Fruit fly (Drosophila melanogaster) whole organism, embryonic: ENCODE measurements around the gene CG7164.

ENCODE experiments used
- Adf1 ChIP-seq: fragments of 200-800 bp; sonication (Bioruptor generic); IDR thresholded peaks from 2 replicates; pipeline ENCODE4 v1.3.6; 2022; ENCODE audit warnings: missing biosample characterization, missing genetic modification characterization
- Antp ChIP-seq: fragments of 200-800 bp; sonication (Bioruptor generic); optimal IDR thresholded peaks from 3 replicates; lab custom pipeline; 2016; ENCODE audit warnings: missing biosample characterization, missing genetic modification characterization
- CG10274 ChIP-seq: fragments of 200-800 bp; sonication (Bioruptor generic); optimal IDR thresholded peaks from 3 replicates; lab custom pipeline; 2017; ENCODE audit warnings: missing biosample characterization, mild to moderate bottlenecking, missing genetic modification characterization
- CG10431 ChIP-seq: fragments of 200-800 bp; sonication (Bioruptor generic); optimal IDR thresholded peaks from 3 replicates; lab custom pipeline; 2018; ENCODE audit warnings: missing biosample characterization, mild to moderate bottlenecking, missing genetic modification characterization
- CG10979 ChIP-seq: fragments of 200-800 bp; sonication (Bioruptor generic); optimal IDR thresholded peaks from 2 replicates; lab custom pipeline; 2018; ENCODE audit warnings: missing biosample characterization, mild to moderate bottlenecking, missing genetic modification characterization, moderate library complexity
- CG11695 ChIP-seq: fragments of 200-800 bp; sonication (Bioruptor generic); IDR thresholded peaks from 3 replicates; pipeline ENCODE4 v1.3.6; 2022; ENCODE audit warnings: missing biosample characterization, missing genetic modification characterization
- CG15073 ChIP-seq: fragments of 200-800 bp; sonication (Bioruptor generic); optimal IDR thresholded peaks from 2 replicates; lab custom pipeline; 2016; ENCODE audit warnings: missing biosample characterization, missing genetic modification characterization
- CG15514 ChIP-seq: fragments of 200-800 bp; sonication (Bioruptor generic); optimal IDR thresholded peaks from 3 replicates; lab custom pipeline; 2017; ENCODE audit warnings: missing biosample characterization, missing genetic modification characterization, mild to moderate bottlenecking, moderate library complexity, missing genetic modification reagents
- CG16815 ChIP-seq: fragments of 200-800 bp; sonication (Bioruptor generic); optimal IDR thresholded peaks from 3 replicates; lab custom pipeline; 2017; ENCODE audit warnings: missing biosample characterization, mild to moderate bottlenecking, missing genetic modification characterization
- CG16863 ChIP-seq: fragments of 200-800 bp; sonication (Bioruptor generic); optimal IDR thresholded peaks from 3 replicates; lab custom pipeline; 2016; ENCODE audit warnings: missing biosample characterization, missing genetic modification characterization
- CG2889 ChIP-seq: fragments of 200-800 bp; sonication (Bioruptor generic); IDR thresholded peaks from 3 replicates; pipeline ENCODE4 v1.3.6; 2022; ENCODE audit warnings: missing biosample characterization, missing genetic modification characterization
- CG3163 ChIP-seq: fragments of 200-800 bp; sonication (Bioruptor generic); optimal IDR thresholded peaks from 3 replicates; lab custom pipeline; 2016; ENCODE audit warnings: missing biosample characterization, missing genetic modification characterization
- CG3281 ChIP-seq: fragments of 200-800 bp; sonication (Bioruptor generic); optimal IDR thresholded peaks from 3 replicates; lab custom pipeline; 2017; ENCODE audit warnings: missing biosample characterization, mild to moderate bottlenecking, missing genetic modification characterization
- CG3838 ChIP-seq: fragments of 200-800 bp; sonication (Bioruptor generic); optimal IDR thresholded peaks from 3 replicates; lab custom pipeline; 2016; ENCODE audit warnings: missing biosample characterization, missing genetic modification characterization
- CG4282 ChIP-seq: fragments of 200-800 bp; sonication (Bioruptor generic); optimal IDR thresholded peaks from 2 replicates; lab custom pipeline; 2016; ENCODE audit warnings: missing biosample characterization, missing genetic modification characterization
- CG4424 ChIP-seq: fragments of 200-800 bp; sonication (Bioruptor generic); optimal IDR thresholded peaks from 3 replicates; lab custom pipeline; 2016; ENCODE audit warnings: missing biosample characterization, missing genetic modification characterization
- CG5180 ChIP-seq: fragments of 200-800 bp; sonication (Bioruptor generic); optimal IDR thresholded peaks from 3 replicates; lab custom pipeline; 2017; ENCODE audit warnings: missing biosample characterization, missing genetic modification characterization, mild to moderate bottlenecking, moderate library complexity, missing genetic modification reagents
- CG6654 ChIP-seq: fragments of 200-800 bp; sonication (Bioruptor generic); optimal IDR thresholded peaks from 2 replicates; lab custom pipeline; 2017; ENCODE audit warnings: missing biosample characterization, mild to moderate bottlenecking, missing genetic modification characterization
- CG6854 ChIP-seq: fragments of 200-800 bp; sonication (Bioruptor generic); optimal IDR thresholded peaks from 3 replicates; lab custom pipeline; 2017; ENCODE audit warnings: missing biosample characterization, mild to moderate bottlenecking, missing genetic modification characterization
- CG7839 ChIP-seq: fragments of 200-800 bp; sonication (Bioruptor generic); optimal IDR thresholded peaks from 3 replicates; lab custom pipeline; 2018; ENCODE audit warnings: missing biosample characterization, mild to moderate bottlenecking, missing genetic modification characterization, moderate library complexity
- CG8924 ChIP-seq: fragments of 200-800 bp; optimal IDR thresholded peaks from 3 replicates; lab custom pipeline; 2019; ENCODE audit warnings: missing biosample characterization, mild to moderate bottlenecking, missing genetic modification characterization, moderate library complexity
- CG9609 ChIP-seq: fragments of 200-800 bp; sonication (Bioruptor generic); optimal IDR thresholded peaks from 3 replicates; lab custom pipeline; 2016; ENCODE audit warnings: missing biosample characterization, missing genetic modification characterization
- Drgx ChIP-seq: fragments of 200-800 bp; sonication (Bioruptor generic); IDR thresholded peaks from 2 replicates; pipeline ENCODE4 v1.3.6; 2022; ENCODE audit warnings: missing biosample characterization, missing genetic modification characterization
- Fer3 ChIP-seq: fragments of 200-800 bp; sonication (Bioruptor generic); optimal IDR thresholded peaks from 2 replicates; lab custom pipeline; 2018; ENCODE audit warnings: missing biosample characterization, mild to moderate bottlenecking, missing genetic modification characterization, moderate library complexity
- HLH4C ChIP-seq: fragments of 200-800 bp; sonication (Bioruptor generic); IDR thresholded peaks from 3 replicates; pipeline ENCODE4 v1.3.6; 2022; ENCODE audit warnings: missing biosample characterization, missing genetic modification characterization; ENCODE audit not compliant: partially characterized antibody
- MESR4 ChIP-seq: fragments of 200-800 bp; sonication (Bioruptor generic); optimal IDR thresholded peaks from 2 replicates; lab custom pipeline; 2018; ENCODE audit warnings: missing biosample characterization, mild to moderate bottlenecking, missing genetic modification characterization, moderate library complexity
- PHDP ChIP-seq: fragments of 200-800 bp; sonication (Bioruptor generic); optimal IDR thresholded peaks from 3 replicates; lab custom pipeline; 2018; ENCODE audit warnings: missing biosample characterization, mild to moderate bottlenecking, missing genetic modification characterization, moderate library complexity
- Pdp1 ChIP-seq, 2 experiments: fragments of 200-800 bp; sonication (Bioruptor generic); optimal IDR thresholded peaks; 3 replicates each; lab custom pipeline; 2016; ENCODE audit warnings: missing biosample characterization in 2 of 2, missing genetic modification characterization in 2 of 2, mild to moderate bottlenecking in 1 of 2, moderate library complexity in 1 of 2
- Scr ChIP-seq: fragments of 200-800 bp; sonication (Bioruptor generic); IDR thresholded peaks from 2 replicates; pipeline ENCODE4 v1.3.6; 2022; ENCODE audit warnings: missing biosample characterization, missing genetic modification characterization; ENCODE audit not compliant: partially characterized antibody
- Side ChIP-seq: fragments of 200-800 bp; sonication (Bioruptor generic); optimal IDR thresholded peaks from 2 replicates; lab custom pipeline; 2016; ENCODE audit warnings: missing biosample characterization, missing genetic modification characterization
- ab ChIP-seq: fragments of 200-800 bp; sonication (Bioruptor generic); optimal IDR thresholded peaks from 2 replicates; lab custom pipeline; 2016; ENCODE audit warnings: missing biosample characterization, missing genetic modification characterization
- ato ChIP-seq: fragments of 200-800 bp; sonication (Bioruptor generic); IDR thresholded peaks from 2 replicates; pipeline ENCODE4 v1.3.6; 2022; ENCODE audit warnings: missing biosample characterization, missing genetic modification characterization; ENCODE audit not compliant: partially characterized antibody
- corto ChIP-seq: fragments of 200-800 bp; sonication (Bioruptor generic); optimal IDR thresholded peaks from 2 replicates; lab custom pipeline; 2016; ENCODE audit warnings: missing biosample characterization, mild to moderate bottlenecking, missing genetic modification characterization, moderate library complexity
- dm ChIP-seq: fragments of 200-800 bp; sonication (Bioruptor generic); optimal IDR thresholded peaks from 3 replicates; lab custom pipeline; 2016; ENCODE audit warnings: missing biosample characterization, missing genetic modification characterization
- dpn ChIP-seq, 2 experiments: fragments of 200-800 bp; sonication (Bioruptor generic); optimal IDR thresholded peaks; 3 replicates each; lab custom pipeline; 2016; ENCODE audit warnings: missing biosample characterization in 2 of 2, missing genetic modification characterization in 2 of 2
- esg ChIP-seq: fragments of 200-800 bp; sonication (Bioruptor generic); conservative IDR thresholded peaks from 2 replicates; pipeline ENCODE4 v1.3.6; 2022; ENCODE audit warnings: missing biosample characterization, missing genetic modification characterization
- insv ChIP-seq, 2 experiments: fragments of 200-800 bp; sonication (Bioruptor generic); optimal IDR thresholded peaks; 3 replicates each; lab custom pipeline; 2016 to 2018; ENCODE audit warnings: missing biosample characterization in 2 of 2, missing genetic modification characterization in 2 of 2
- maf-S ChIP-seq: fragments of 200-800 bp; sonication (Bioruptor generic); optimal IDR thresholded peaks from 2 replicates; lab custom pipeline; 2016; ENCODE audit warnings: missing biosample characterization, missing genetic modification characterization
- nerfin-2 ChIP-seq: fragments of 200-800 bp; sonication (Bioruptor generic); IDR thresholded peaks from 2 replicates; pipeline ENCODE4 v1.3.6; 2022; ENCODE audit warnings: missing biosample characterization, missing genetic modification characterization; ENCODE audit not compliant: partially characterized antibody
- nom ChIP-seq: fragments of 200-800 bp; sonication (Bioruptor generic); optimal IDR thresholded peaks from 2 replicates; lab custom pipeline; 2017; ENCODE audit warnings: missing biosample characterization, missing genetic modification characterization, mild to moderate bottlenecking, moderate library complexity, missing genetic modification reagents
- oc ChIP-seq: fragments of 200-800 bp; sonication (Bioruptor generic); optimal IDR thresholded peaks from 2 replicates; lab custom pipeline; 2018; ENCODE audit warnings: missing biosample characterization, mild to moderate bottlenecking, missing genetic modification characterization, moderate library complexity
- pita ChIP-seq: fragments of 200-800 bp; sonication (Bioruptor generic); optimal IDR thresholded peaks from 2 replicates; lab custom pipeline; 2017; ENCODE audit warnings: missing biosample characterization, mild to moderate bottlenecking, missing genetic modification characterization
- pnt ChIP-seq: fragments of 200-800 bp; sonication (Bioruptor generic); optimal IDR thresholded peaks from 3 replicates; lab custom pipeline; 2016; ENCODE audit warnings: missing biosample characterization, missing genetic modification characterization
- pzg ChIP-seq: fragments of 200-800 bp; sonication (Bioruptor generic); optimal IDR thresholded peaks from 3 replicates; lab custom pipeline; 2018; ENCODE audit warnings: missing biosample characterization, mild to moderate bottlenecking, missing genetic modification characterization, moderate library complexity
- salm ChIP-seq: fragments of 200-800 bp; sonication (Bioruptor generic); optimal IDR thresholded peaks from 2 replicates; lab custom pipeline; 2018; ENCODE audit warnings: missing biosample characterization, mild to moderate bottlenecking, missing genetic modification characterization
- shn ChIP-seq: fragments of 200-800 bp; sonication (Bioruptor generic); optimal IDR thresholded peaks from 3 replicates; lab custom pipeline; 2016; ENCODE audit warnings: missing biosample characterization, missing genetic modification characterization
- sima ChIP-seq: fragments of 200-800 bp; sonication (Bioruptor generic); optimal IDR thresholded peaks from 2 replicates; lab custom pipeline; 2016; ENCODE audit warnings: missing biosample characterization, missing genetic modification characterization
- sr ChIP-seq: fragments of 200-800 bp; sonication (Bioruptor generic); IDR thresholded peaks from 3 replicates; pipeline ENCODE4 v1.3.6; 2022; ENCODE audit warnings: missing biosample characterization, missing genetic modification characterization
- stc ChIP-seq: fragments of 200-800 bp; sonication (Bioruptor generic); IDR thresholded peaks from 2 replicates; pipeline ENCODE4 v1.3.6; 2022; ENCODE audit warnings: missing biosample characterization, missing genetic modification characterization
- sug ChIP-seq: fragments of 200-800 bp; optimal IDR thresholded peaks from 2 replicates; lab custom pipeline; 2019; ENCODE audit warnings: missing biosample characterization, mild to moderate bottlenecking, missing genetic modification characterization, moderate library complexity

The CG7164 gene

dm6 chr2L:7777979-7778692 is 3.1 kb upstream of the CG7164 start, which contains the start of gene CG7179 (continued):
- TF ChIP-seq esg (GFP tag; lab: Robert Waterston, UW) (no peak), CG7839 (tag; lab: Kevin White, UChicago) (peak; percentile 25), insv (GFP tag; optimal IDR thresholded peaks at IDR 0.05; lab: Kevin White, UChicago) (no peak), Fer3 (tag; lab: Kevin White, UChicago) (peak; percentile 57), dpn (GFP tag; optimal IDR thresholded peaks at IDR 0.05; lab: Kevin White, UChicago) (no peak), CG11695 (GFP tag; lab: Robert Waterston, UW) (no peak), oc (tag; lab: Kevin White, UChicago) (no peak), CG16863 (no peak), CG15073 (GFP tag; lab: Kevin White, UChicago) (no peak), ato (GFP tag; lab: Robert Waterston, UW) (no peak), CG6654 (no peak), CG2889 (GFP tag; lab: Robert Waterston, UW) (no peak), CG5180 (GFP tag; lab: Kevin White, UChicago) (no peak), Drgx (GFP tag; lab: Robert Waterston, UW) (no peak), nom (GFP tag; lab: Kevin White, UChicago) (no peak), salm (tag; lab: Kevin White, UChicago) (no peak), maf-S (GFP tag; lab: Kevin White, UChicago) (no peak), shn (GFP tag; lab: Kevin White, UChicago) (no peak), Adf1 (no peak), ab (GFP tag; lab: Kevin White, UChicago) (no peak), CG3281 (GFP tag; lab: Kevin White, UChicago) (peak; percentile 57), corto (GFP tag; lab: Kevin White, UChicago) (no peak), CG3163 (no peak), CG6854 (GFP tag; lab: Kevin White, UChicago) (no peak), CG10274 (no peak), CG8924 (tag; lab: Kevin White, UChicago) (no peak), CG10979 (tag; lab: Kevin White, UChicago) (no peak), CG4424 (GFP tag; lab: Kevin White, UChicago) (no peak), sima (GFP tag; lab: Kevin White, UChicago) (no peak), CG15514 (peak; percentile 17), CG9609 (GFP tag; lab: Kevin White, UChicago) (no peak), MESR4 (no peak), CG3838 (GFP tag; lab: Kevin White, UChicago) (no peak), sr (GFP tag; lab: Robert Waterston, UW) (no peak), CG16815 (GFP tag; lab: Kevin White, UChicago) (no peak), Side (GFP tag; lab: Kevin White, UChicago) (no peak), CG4282 (GFP tag; lab: Kevin White, UChicago) (no peak), pnt (GFP tag; lab: Kevin White, UChicago) (no peak), nerfin-2 (GFP tag; lab: Robert Waterston, UW) (no peak), Pdp1 (GFP tag; optimal IDR thresholded peaks at IDR 0.05; lab: Kevin White, UChicago) (peak in 1 of 2 experiments; percentile 62), PHDP (tag; lab: Kevin White, UChicago) (peak; percentile 25), HLH4C (GFP tag; lab: Robert Waterston, UW) (no peak), Scr (GFP tag; lab: Robert Waterston, UW) (no peak), CG10431 (GFP tag; lab: Kevin White, UChicago) (no peak), Antp (no peak), pzg (no peak), sug (tag; lab: Kevin White, UChicago) (no peak), pita (GFP tag; lab: Kevin White, UChicago) (no peak), dm (GFP tag; lab: Kevin White, UChicago) (no peak), stc (0 out of 2 replicates have a peak, but pooled peaks have one; percentile 12)
